Worm (Caenorhabditis elegans) whole organism, L4 larva: ENCODE results near the gene C46C2.2.

Experiments
- F26F4.8 ChIP-seq: fragments of 200-800 bp; sonication (Bioruptor generic); conservative IDR thresholded peaks from 2 replicates; pipeline ENCODE4 v1.3.6; 2022; ENCODE audit warnings: missing genetic modification characterization, missing compliant biosample characterization
- F49E8.2 ChIP-seq: sonication (generic microtip); optimal IDR thresholded peaks from 2 replicates; lab custom pipeline; 2016; ENCODE audit warnings: missing compliant biosample characterization, mild to moderate bottlenecking, missing genetic modification characterization, borderline replicate concordance
- Y105C5A.15 ChIP-seq: fragments of 200-800 bp; sonication (Bioruptor generic); IDR thresholded peaks from 2 replicates; pipeline ENCODE4 v1.3.6; 2022; ENCODE audit warnings: missing genetic modification characterization, missing compliant biosample characterization
- Y75B8A.6 ChIP-seq: fragments of 200-800 bp; sonication (Bioruptor generic); IDR thresholded peaks from 2 replicates; pipeline ENCODE4 v1.3.6; 2022; ENCODE audit warnings: missing genetic modification reagents, missing genetic modification characterization, missing compliant biosample characterization
- ZK337.2 ChIP-seq: fragments of 200-800 bp; sonication (Bioruptor generic); IDR thresholded peaks from 2 replicates; pipeline ENCODE4 v1.3.6; 2022; ENCODE audit warnings: missing genetic modification reagents, missing genetic modification characterization, missing compliant biosample characterization
- aha-1 ChIP-seq: fragments of 150-350 bp; peaks from one replicate; lab custom pipeline; 2014; ENCODE audit warnings: missing biosample characterization, missing genetic modification characterization
- ceh-20 ChIP-seq: fragments of 200-800 bp; sonication (Bioruptor generic); IDR thresholded peaks from 2 replicates; pipeline ENCODE4 v1.3.6; 2022; ENCODE audit warnings: missing genetic modification reagents, missing genetic modification characterization, missing compliant biosample characterization
- ceh-28 ChIP-seq: fragments of 150-350 bp; optimal IDR thresholded peaks from 2 replicates; lab custom pipeline; 2014; ENCODE audit warnings: missing biosample characterization, missing genetic modification reagents, missing genetic modification characterization
- cey-2 ChIP-seq: sonication (generic microtip); optimal IDR thresholded peaks from 3 replicates; lab custom pipeline; 2017; ENCODE audit warnings: missing genetic modification characterization, mild to moderate bottlenecking, missing compliant biosample characterization, antibody characterized with exemption, borderline replicate concordance; ENCODE audit not compliant: insufficient read depth
- daf-16 ChIP-seq, 3 experiments: sonication (generic microtip); optimal IDR thresholded peaks; 2 replicates each; lab custom pipeline; 2016 to 2017; ENCODE audit warnings: missing genetic modification characterization in 3 of 3, missing genetic modification reagents in 3 of 3, mild to moderate bottlenecking in 2 of 3, missing compliant biosample characterization in 2 of 3, missing biosample characterization in 1 of 3, moderate library complexity in 1 of 3
- dmd-6 ChIP-seq: fragments of 200-800 bp; sonication (Bioruptor generic); IDR thresholded peaks from 2 replicates; pipeline ENCODE4 v1.3.6; 2022; ENCODE audit warnings: missing genetic modification reagents, missing genetic modification characterization, missing compliant biosample characterization
- dve-1 ChIP-seq: sonication (generic microtip); optimal IDR thresholded peaks from 2 replicates; lab custom pipeline; 2017; ENCODE audit warnings: antibody characterized with exemption, mild to moderate bottlenecking, missing genetic modification characterization, missing compliant biosample characterization; ENCODE audit not compliant: insufficient read depth
- egl-43 ChIP-seq: fragments of 200-800 bp; sonication (Bioruptor generic); IDR thresholded peaks from 2 replicates; pipeline ENCODE4 v1.3.6; 2022; ENCODE audit warnings: missing genetic modification reagents, missing genetic modification characterization, missing compliant biosample characterization
- gei-8 ChIP-seq: fragments of 200-800 bp; sonication (Bioruptor generic); optimal IDR thresholded peaks from 2 replicates; lab custom pipeline; 2018; ENCODE audit warnings: mild to moderate bottlenecking, missing genetic modification characterization, missing compliant biosample characterization
- hif-1 ChIP-seq, 2 experiments: sonication (generic microtip); optimal IDR thresholded peaks; 2 replicates each; lab custom pipeline; 2016 to 2017; ENCODE audit warnings: missing compliant biosample characterization in 2 of 2, missing genetic modification characterization in 2 of 2, missing genetic modification reagents in 2 of 2, missing genotype in 2 of 2, mild to moderate bottlenecking in 1 of 2
- hlh-11 ChIP-seq: fragments of 200-800 bp; sonication (Bioruptor generic); optimal IDR thresholded peaks from 2 replicates; lab custom pipeline; 2018; ENCODE audit warnings: mild to moderate bottlenecking, missing genetic modification characterization, missing compliant biosample characterization
- hlh-30 ChIP-seq: sonication (generic microtip); optimal IDR thresholded peaks from 2 replicates; lab custom pipeline; 2017; ENCODE audit warnings: antibody characterized with exemption, mild to moderate bottlenecking, missing genetic modification characterization, missing compliant biosample characterization; ENCODE audit not compliant: insufficient read depth
- lin-29 ChIP-seq: fragments of 200-800 bp; sonication (Bioruptor generic); IDR thresholded peaks from 2 replicates; pipeline ENCODE4 v1.3.6; 2022; ENCODE audit warnings: missing genetic modification reagents, missing genetic modification characterization, missing compliant biosample characterization
- lin-39 ChIP-seq: fragments of 150-350 bp; optimal IDR thresholded peaks from 2 replicates; lab custom pipeline; 2014; ENCODE audit warnings: missing biosample characterization, missing genetic modification reagents, missing genetic modification characterization
- mes-2 ChIP-seq: sonication (generic microtip); optimal IDR thresholded peaks from 2 replicates; lab custom pipeline; 2016; ENCODE audit warnings: missing genotype, mild to moderate bottlenecking, missing genetic modification characterization, missing compliant biosample characterization; ENCODE audit not compliant: poor library complexity, severe bottlenecking
- mxl-3 ChIP-seq: fragments of 200-800 bp; sonication (Bioruptor generic); optimal IDR thresholded peaks from 2 replicates; lab custom pipeline; 2018; ENCODE audit warnings: mild to moderate bottlenecking, missing genetic modification characterization, missing compliant biosample characterization
- nhr-10 ChIP-seq: fragments of 150-350 bp; optimal IDR thresholded peaks from 2 replicates; lab custom pipeline; 2014; ENCODE audit warnings: missing biosample characterization, missing genetic modification characterization
- nhr-28 ChIP-seq: fragments of 150-350 bp; optimal IDR thresholded peaks from 2 replicates; lab custom pipeline; 2014; ENCODE audit warnings: missing biosample characterization, missing genetic modification characterization
- php-3 ChIP-seq: fragments of 200-800 bp; sonication (Bioruptor generic); IDR thresholded peaks from 2 replicates; pipeline ENCODE4 v1.3.6; 2022; ENCODE audit warnings: missing genetic modification reagents, missing genetic modification characterization, missing compliant biosample characterization
- pqm-1 ChIP-seq: sonication (generic microtip); optimal IDR thresholded peaks from 2 replicates; lab custom pipeline; 2017; ENCODE audit warnings: missing biosample characterization, missing genetic modification characterization
- snpc-1.2 ChIP-seq: fragments of 200-800 bp; sonication (Bioruptor generic); IDR thresholded peaks from 2 replicates; pipeline ENCODE4 v1.3.6; 2022; ENCODE audit warnings: missing genetic modification reagents, missing genetic modification characterization, missing compliant biosample characterization
- spr-1 ChIP-seq: sonication (generic microtip); optimal IDR thresholded peaks from 2 replicates; lab custom pipeline; 2016; ENCODE audit warnings: mild to moderate bottlenecking, missing genetic modification characterization, missing compliant biosample characterization
- tag-97 ChIP-seq: fragments of 200-800 bp; sonication (Bioruptor generic); IDR thresholded peaks from 2 replicates; pipeline ENCODE4 v1.3.6; 2022; ENCODE audit warnings: missing genetic modification characterization, missing compliant biosample characterization
- tra-1 ChIP-seq: fragments of 200-800 bp; sonication (Bioruptor generic); IDR thresholded peaks from 2 replicates; pipeline ENCODE4 v1.3.6; 2022; ENCODE audit warnings: missing genetic modification reagents, missing genetic modification characterization, missing compliant biosample characterization
- unc-130 ChIP-seq: sonication (generic microtip); optimal IDR thresholded peaks from 2 replicates; lab custom pipeline; 2016; ENCODE audit warnings: missing genetic modification reagents, missing genetic modification characterization, missing compliant biosample characterization
- unc-62 ChIP-seq, 3 experiments: fragments of 150-350 bp in 1 of 3; sonication (generic microtip); optimal IDR thresholded peaks in 2 of 3; peaks in 1 of 3; 1 replicate in 1 of 3; 2 replicates in 2 of 3; lab custom pipeline; 2014 to 2017; ENCODE audit warnings: missing biosample characterization in 3 of 3, missing genetic modification characterization in 3 of 3, missing genetic modification reagents in 3 of 3, missing genotype in 1 of 3
- zfp-3 ChIP-seq: fragments of 200-800 bp; sonication (Bioruptor generic); conservative IDR thresholded peaks from 2 replicates; pipeline ENCODE4 v1.3.6; 2022; ENCODE audit warnings: missing genetic modification reagents, missing genetic modification characterization, missing compliant biosample characterization
- zip-2 ChIP-seq: fragments of 150-350 bp; optimal IDR thresholded peaks from 2 replicates; lab custom pipeline; 2014; ENCODE audit warnings: missing biosample characterization, missing genetic modification characterization

C46C2.2 gene

ce11 chrIV:9216956-9217355, 570 bp upstream of the C46C2.2 start:
- TF ChIP-seq dve-1 (peak; percentile 21), lin-29 (GFP tag; lab: Robert Waterston, UW) (no peak), unc-130 (GFP tag; lab: Kevin White, UChicago) (no peak), Y105C5A.15 (GFP tag; lab: Robert Waterston, UW) (no peak), zfp-3 (GFP tag; lab: Robert Waterston, UW) (no peak), ceh-28 (no peak), spr-1 (tag; lab: Kevin White, UChicago) (no peak), mes-2 (tag; lab: Kevin White, UChicago) (peak; percentile 9), php-3 (peak; percentile 26; the same call in 1 of the 2 replicates), aha-1 (tag; lab: Kevin White, UChicago) (peak; percentile 13), daf-16 (GFP tag; optimal IDR thresholded peaks at IDR 0.05; lab: Kevin White, UChicago) (no peak), daf-16 (tag; optimal IDR thresholded peaks at IDR 0.05; lab: Kevin White, UChicago) (peak; percentile 26), unc-62 (GFP tag; optimal IDR thresholded peaks at IDR 0.05 in 1 of 2; lab: Kevin White, UChicago) (peak in 1 of 2 experiments; percentile 45), unc-62 (tag; optimal IDR thresholded peaks at IDR 0.05; lab: Kevin White, UChicago) (no peak), hif-1 (tag; optimal IDR thresholded peaks at IDR 0.05; lab: Kevin White, UChicago) (no peak), zip-2 (tag; lab: Kevin White, UChicago) (no peak), hlh-30 (tag; lab: Kevin White, UChicago) (peak; percentile 18), tag-97 (no peak), ceh-20 (GFP tag; lab: Robert Waterston, UW) (no peak), egl-43 (GFP tag; lab: Robert Waterston, UW) (no peak), lin-39 (tag; lab: Kevin White, UChicago) (no peak), gei-8 (no peak), cey-2 (no peak), nhr-10 (tag; lab: Kevin White, UChicago) (no peak), mxl-3 (GFP tag; lab: Kevin White, UChicago) (peak; percentile 15), nhr-28 (tag; lab: Kevin White, UChicago) (peak; percentile 49), F26F4.8 (no peak), pqm-1 (tag; lab: Kevin White, UChicago) (peak; percentile 67), F49E8.2 (tag; lab: Kevin White, UChicago) (no peak), dmd-6 (GFP tag; lab: Robert Waterston, UW) (peak; percentile 57; the same call in 1 of the 2 replicates), snpc-1.2 (GFP tag; lab: Robert Waterston, UW) (no peak), hlh-11 (tag; lab: Kevin White, UChicago) (peak; percentile 63)
- TF ChIP-seq, all 104 proteins: peak for 12

- TF ChIP-seq mxl-3 (GFP tag; lab: Kevin White, UChicago) (no peak), unc-62 (GFP tag; optimal IDR thresholded peaks at IDR 0.05 in 1 of 2; lab: Kevin White, UChicago) (peak in 1 of 2 experiments; percentile 78), unc-62 (tag; optimal IDR thresholded peaks at IDR 0.05; lab: Kevin White, UChicago) (no peak), cey-2 (no peak), nhr-28 (tag; lab: Kevin White, UChicago) (no peak)
- TF ChIP-seq, all 104 proteins: peak for 1
Observed at ce11 chrIV:9218415-9218814, 889 bp downstream of the C46C2.2 start.

ce11 chrIV:9224825-9225224, 7.3 kb downstream of the C46C2.2 start, which contains the start of gene C46C2.3:
Gene C46C2.3, plus strand, starts transcription at chrIV:9225125.
- TF ChIP-seq unc-62 (GFP tag; optimal IDR thresholded peaks at IDR 0.05 in 1 of 2; lab: Kevin White, UChicago) (peak in 1 of 2 experiments; percentile 19), unc-62 (tag; optimal IDR thresholded peaks at IDR 0.05; lab: Kevin White, UChicago) (no peak), Y75B8A.6 (GFP tag; lab: Robert Waterston, UW) (no peak)
- TF ChIP-seq, all 104 proteins: peak for 1

ce11 chrIV:9227650-9228049, 10.1 kb downstream of the C46C2.2 start:
- TF ChIP-seq ZK337.2 (GFP tag; lab: Robert Waterston, UW) (no peak), aha-1 (tag; lab: Kevin White, UChicago) (peak; percentile 92), tra-1 (GFP tag; lab: Robert Waterston, UW) (no peak)
